Worm (Caenorhabditis elegans) whole organism, mixed stage, embryonic: ENCODE data around the gene F22E5.6.
"Not testable (repeated sequence)": the region's sequence is repeated elsewhere in the genome, so short reads cannot be mapped to it uniquely, and the experiment has no call there.

Source experiments
- bed-3 ChIP-seq: fragments of 200-800 bp; sonication (Bioruptor generic); optimal IDR thresholded peaks from 3 replicates; lab custom pipeline; 2018; ENCODE audit warnings: mild to moderate bottlenecking, missing genetic modification characterization, moderate library complexity, missing compliant biosample characterization
- blmp-1 ChIP-seq: fragments of 150-350 bp; optimal IDR thresholded peaks from 2 replicates; lab custom pipeline; 2014; ENCODE audit warnings: missing biosample characterization, missing genetic modification characterization
- ceh-39 ChIP-seq: fragments of 150-350 bp; optimal IDR thresholded peaks from 2 replicates; lab custom pipeline; 2014; ENCODE audit warnings: missing biosample characterization, missing genetic modification characterization
- ceh-43 ChIP-seq: fragments of 200-800 bp; sonication (Bioruptor generic); optimal IDR thresholded peaks from 2 replicates; lab custom pipeline; 2018; ENCODE audit warnings: mild to moderate bottlenecking, missing genetic modification characterization, moderate library complexity, missing compliant biosample characterization
- ces-1 ChIP-seq: fragments of 150-350 bp; optimal IDR thresholded peaks from 2 replicates; lab custom pipeline; 2014; ENCODE audit warnings: missing biosample characterization, missing genetic modification reagents, missing genetic modification characterization
- cnd-1 ChIP-seq: fragments of 200-800 bp; sonication (Bioruptor generic); optimal IDR thresholded peaks from 2 replicates; lab custom pipeline; 2018; ENCODE audit warnings: mild to moderate bottlenecking, missing genetic modification characterization, missing compliant biosample characterization
- drap-1 ChIP-seq: fragments of 200-800 bp; sonication (Bioruptor generic); optimal IDR thresholded peaks from 3 replicates; lab custom pipeline; 2018; ENCODE audit warnings: mild to moderate bottlenecking, missing genetic modification characterization, missing compliant biosample characterization
- elt-3 ChIP-seq: fragments of 150-350 bp; optimal IDR thresholded peaks from 2 replicates; lab custom pipeline; 2014; ENCODE audit warnings: missing biosample characterization, missing genetic modification characterization
- flh-1 ChIP-seq: fragments of 200-800 bp; sonication (Bioruptor generic); optimal IDR thresholded peaks from 2 replicates; lab custom pipeline; 2018; ENCODE audit warnings: mild to moderate bottlenecking, missing genetic modification characterization, moderate library complexity, missing compliant biosample characterization
- hlh-1 ChIP-seq: fragments of 150-350 bp; optimal IDR thresholded peaks from 2 replicates; lab custom pipeline; 2014; ENCODE audit warnings: missing biosample characterization, missing genetic modification reagents, missing genetic modification characterization
- lin-13 ChIP-seq: fragments of 150-350 bp; optimal IDR thresholded peaks from 2 replicates; lab custom pipeline; 2014; ENCODE audit warnings: missing biosample characterization, missing genetic modification characterization
- mep-1 ChIP-seq: fragments of 150-350 bp; optimal IDR thresholded peaks from 2 replicates; lab custom pipeline; 2017; ENCODE audit warnings: missing biosample characterization, missing genetic modification reagents, missing genetic modification characterization, inconsistent platforms
- mls-2 ChIP-seq: sonication (generic microtip); optimal IDR thresholded peaks from 2 replicates; lab custom pipeline; 2016; ENCODE audit warnings: mild to moderate bottlenecking, missing genetic modification characterization, moderate library complexity, missing compliant biosample characterization
- nhr-12 ChIP-seq: fragments of 150-350 bp; optimal IDR thresholded peaks from 2 replicates; lab custom pipeline; 2014; ENCODE audit warnings: missing biosample characterization, missing genetic modification characterization
- nhr-2 ChIP-seq: fragments of 150-350 bp; optimal IDR thresholded peaks from 2 replicates; lab custom pipeline; 2014; ENCODE audit warnings: missing biosample characterization, missing genetic modification characterization
- nhr-237 ChIP-seq: fragments of 150-350 bp; optimal IDR thresholded peaks from 2 replicates; lab custom pipeline; 2014; ENCODE audit warnings: missing biosample characterization, missing genetic modification characterization
- nhr-28 ChIP-seq: fragments of 150-350 bp; optimal IDR thresholded peaks from 2 replicates; lab custom pipeline; 2014; ENCODE audit warnings: missing biosample characterization, missing genetic modification characterization
- snpc-4 ChIP-seq: fragments of 150-350 bp; optimal IDR thresholded peaks from 2 replicates; lab custom pipeline; 2014; ENCODE audit warnings: missing biosample characterization, missing genetic modification characterization
- sptf-1 ChIP-seq: sonication (generic microtip); optimal IDR thresholded peaks from 2 replicates; lab custom pipeline; 2017; ENCODE audit warnings: mild to moderate bottlenecking, missing genetic modification characterization, moderate library complexity, missing compliant biosample characterization
- tbx-8 ChIP-seq: fragments of 200-800 bp; sonication (Bioruptor generic); optimal IDR thresholded peaks from 2 replicates; lab custom pipeline; 2018; ENCODE audit warnings: mild to moderate bottlenecking, missing genetic modification characterization, moderate library complexity, missing compliant biosample characterization
- unc-120 ChIP-seq: sonication (generic microtip); optimal IDR thresholded peaks from 2 replicates; lab custom pipeline; 2017; ENCODE audit warnings: missing genetic modification characterization, missing compliant biosample characterization; ENCODE audit not compliant: poor library complexity, severe bottlenecking
- unc-62 ChIP-seq: fragments of 150-350 bp; optimal IDR thresholded peaks from 2 replicates; lab custom pipeline; 2014; ENCODE audit warnings: missing biosample characterization, missing genetic modification reagents, missing genetic modification characterization
- ztf-11 ChIP-seq: fragments of 150-350 bp; optimal IDR thresholded peaks from 2 replicates; lab custom pipeline; 2014; ENCODE audit warnings: missing biosample characterization, missing genetic modification characterization

F22E5.6 gene

ce11 chrII:2610202-2610912 lies 39.3 kb upstream of the F22E5.6 start, which contains the start of gene sri-38:
TSS of gene sri-38 (plus strand) at chrII:2610862.
- TF ChIP-seq bed-3 (no peak), sptf-1 (tag; lab: Kevin White, UChicago) (no peak), nhr-237 (tag; lab: Kevin White, UChicago) (no peak)

ce11 chrII:2611009-2611408 lies 38.6 kb upstream of the F22E5.6 start:
- TF ChIP-seq snpc-4 (no peak), unc-62 (GFP tag; lab: Kevin White, UChicago) (no peak)

DNA sequence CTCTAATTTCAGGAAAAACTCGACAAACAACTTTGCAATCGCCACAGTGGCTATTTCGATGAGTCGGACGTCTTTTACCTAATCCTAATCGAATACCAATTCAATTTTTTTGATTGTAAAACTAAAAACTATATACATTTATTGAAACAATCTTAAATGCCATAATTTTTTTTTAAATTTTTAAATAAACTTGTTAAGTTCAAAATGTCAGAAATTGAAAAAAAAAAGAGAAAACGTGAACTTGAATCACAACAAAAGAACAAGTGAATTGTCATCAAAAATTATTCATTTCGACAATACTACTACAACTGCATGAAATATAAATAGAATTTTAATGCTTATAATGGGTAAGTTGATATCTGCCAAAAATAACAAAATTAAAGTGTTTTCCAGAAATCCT lies 37.4 kb upstream of the F22E5.6 start, which contains the start of gene D2062.13:
Gene D2062.13 (plus strand): TSS at position 301 of the 400 bp plus-strand sequence.
- TF ChIP-seq sptf-1 (tag; lab: Kevin White, UChicago); drap-1 (GFP tag; lab: Kevin White, UChicago); unc-62 (GFP tag; lab: Kevin White, UChicago): not testable (repeated sequence)

DNA sequence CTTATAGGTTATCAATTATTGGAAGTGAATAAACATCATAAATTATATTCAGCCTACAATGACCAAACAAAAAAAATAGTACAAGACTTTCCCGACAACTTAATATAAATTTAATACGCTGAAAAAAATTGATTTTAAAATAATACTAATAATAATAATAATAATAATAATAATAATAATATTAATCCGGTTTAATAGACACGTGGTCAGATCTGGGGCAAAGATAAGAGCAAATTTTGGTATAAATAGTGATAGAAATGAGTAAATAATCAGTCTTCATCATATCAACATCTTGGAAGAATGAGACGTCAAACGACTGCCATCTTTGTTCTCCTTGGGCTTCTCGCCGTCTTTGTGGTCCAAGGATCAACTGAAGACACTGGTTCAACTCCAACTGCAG lies 33.0 kb upstream of the F22E5.6 start, which contains the start of gene msrp-5:
Gene msrp-5 (plus strand): TSS at position 301 of the 400 bp plus-strand sequence.
- TF ChIP-seq hlh-1 (tag; lab: Kevin White, UChicago); ceh-39 (tag; lab: Kevin White, UChicago); mep-1: not testable (repeated sequence)
- TF ChIP-seq, all 35 proteins: peak for 0; not testable (repeated sequence) for 35

ce11 chrII:2619148-2619547 lies 30.5 kb upstream of the F22E5.6 start, which contains the start of gene msrp-6:
TSS of gene msrp-6 (plus strand) at chrII:2619448.
- not testable (repeated sequence) for TF ChIP-seq flh-1 (GFP tag; lab: Kevin White, UChicago); cnd-1 (tag; lab: Kevin White, UChicago); blmp-1

- TF ChIP-seq nhr-28 (no peak), nhr-2 (tag; lab: Kevin White, UChicago) (no peak)
Measured at ce11 chrII:2622480-2622879, 27.2 kb upstream of the F22E5.6 start, which contains the start of gene D2062.5. TSS of gene D2062.5 (plus strand) at chrII:2622780.

DNA sequence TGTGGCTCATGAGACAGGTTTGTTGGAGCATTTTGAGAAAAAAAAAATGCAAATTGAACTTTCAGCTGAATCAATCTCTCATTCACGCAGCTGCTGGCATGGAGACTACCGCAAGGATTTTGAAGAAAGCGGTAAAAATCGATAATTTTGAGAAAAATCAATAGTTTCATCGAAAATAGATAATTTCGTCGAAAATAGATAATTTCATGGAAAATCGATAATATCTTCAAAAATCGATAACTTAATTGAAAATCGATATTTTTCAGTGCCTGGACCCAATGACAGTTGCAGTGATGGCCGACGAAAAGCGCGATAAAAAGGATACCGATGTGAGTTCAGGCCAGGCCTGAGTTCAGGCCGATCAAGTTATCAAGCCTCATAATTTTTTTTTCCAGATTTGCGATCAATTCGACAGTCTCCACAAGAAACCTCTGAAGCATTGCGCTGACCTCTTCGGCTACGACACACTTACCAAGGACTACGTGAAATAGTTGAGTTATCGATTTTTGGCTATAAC lies 26.6 kb upstream of the F22E5.6 start, which contains the start of gene D2062.4:
Gene D2062.4 (plus strand): TSS at position 467 of the 517 bp plus-strand sequence.
- TF ChIP-seq cnd-1 (tag; lab: Kevin White, UChicago); ceh-39 (tag; lab: Kevin White, UChicago); snpc-4: not testable (repeated sequence)

ce11 chrII:2624792-2625191 lies 24.8 kb upstream of the F22E5.6 start, which contains the start of gene lgc-28:
TSS of gene lgc-28 (plus strand) at chrII:2625092.
- TF ChIP-seq lin-13 (no peak), nhr-12 (tag; lab: Kevin White, UChicago) (no peak), cnd-1 (tag; lab: Kevin White, UChicago) (no peak), bed-3 (no peak), ztf-11 (no peak), nhr-237 (tag; lab: Kevin White, UChicago) (no peak), nhr-28 (no peak), mls-2 (no peak), elt-3 (no peak), ces-1 (GFP tag; lab: Kevin White, UChicago) (no peak), tbx-8 (no peak), ceh-43 (GFP tag; lab: Kevin White, UChicago) (no peak), unc-120 (tag; lab: Kevin White, UChicago) (no peak)
- TF ChIP-seq, all 35 proteins: peak for 0
